Worm (Caenorhabditis elegans) whole organism, L4 larva: ENCODE results near the gene fipr-5.

ENCODE experiments used
- F10B5.3 ChIP-seq: sonication (generic microtip); optimal IDR thresholded peaks from 2 replicates; lab custom pipeline; 2016; ENCODE audit warnings: mild to moderate bottlenecking, missing genetic modification characterization, missing compliant biosample characterization
- R02D3.7 ChIP-seq: fragments of 150-350 bp; sonication (generic microtip); optimal IDR thresholded peaks from 3 replicates; lab custom pipeline; 2014; ENCODE audit warnings: missing biosample characterization, missing genetic modification characterization
- ZK546.5 ChIP-seq, 2 experiments: sonication (generic microtip); optimal IDR thresholded peaks; 2 replicates each; lab custom pipeline; 2017; ENCODE audit warnings: missing biosample characterization in 2 of 2, missing genetic modification characterization in 2 of 2
- ceh-82 ChIP-seq: sonication (generic microtip); optimal IDR thresholded peaks from 2 replicates; lab custom pipeline; 2017; ENCODE audit warnings: missing biosample characterization, missing genetic modification characterization
- gei-8 ChIP-seq: fragments of 200-800 bp; sonication (Bioruptor generic); optimal IDR thresholded peaks from 2 replicates; lab custom pipeline; 2018; ENCODE audit warnings: mild to moderate bottlenecking, missing genetic modification characterization, missing compliant biosample characterization
- hif-1 ChIP-seq, 2 experiments: sonication (generic microtip); optimal IDR thresholded peaks; 2 replicates each; lab custom pipeline; 2016 to 2017; ENCODE audit warnings: missing compliant biosample characterization in 2 of 2, missing genetic modification characterization in 2 of 2, missing genetic modification reagents in 2 of 2, missing genotype in 2 of 2, mild to moderate bottlenecking in 1 of 2
- lsy-2 ChIP-seq, 2 experiments: fragments of 150-350 bp in 1 of 2; sonication (generic microtip) in 1 of 2; optimal IDR thresholded peaks; 2 replicates each; lab custom pipeline; 2014 to 2017; ENCODE audit warnings: missing biosample characterization in 2 of 2, missing genetic modification characterization in 2 of 2
- nhr-76 ChIP-seq: fragments of 150-350 bp; optimal IDR thresholded peaks from 2 replicates; lab custom pipeline; 2014; ENCODE audit warnings: missing biosample characterization, missing genetic modification characterization
- skn-1 ChIP-seq: fragments of 150-350 bp; optimal IDR thresholded peaks from 2 replicates; lab custom pipeline; 2014; ENCODE audit warnings: missing biosample characterization, missing genetic modification characterization
- snpc-4 ChIP-seq: fragments of 150-350 bp; optimal IDR thresholded peaks from 2 replicates; lab custom pipeline; 2014; ENCODE audit warnings: missing biosample characterization, missing genetic modification characterization
- ztf-11 ChIP-seq: fragments of 150-350 bp; optimal IDR thresholded peaks from 2 replicates; lab custom pipeline; 2014; ENCODE audit warnings: missing biosample characterization, missing genetic modification characterization

DNA sequence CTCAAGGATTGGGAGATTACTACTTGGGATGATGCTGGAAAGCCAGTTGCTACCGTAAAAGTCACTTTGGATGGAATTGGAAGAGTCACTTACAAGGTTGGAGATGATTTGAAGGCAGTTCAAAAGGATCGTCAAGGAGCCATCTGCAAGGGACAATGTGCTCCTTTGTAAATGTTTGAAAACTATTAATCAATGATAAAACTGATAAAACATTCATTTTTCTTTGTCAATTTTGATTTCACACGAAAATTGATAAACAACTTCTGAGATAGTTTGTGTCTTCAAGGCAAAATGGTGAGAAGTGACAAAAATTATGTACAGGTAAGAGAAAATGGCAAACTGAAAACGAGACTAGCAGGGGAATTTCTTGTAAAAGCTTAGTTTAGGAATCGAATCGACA lies 18.9 kb downstream of the fipr-5 start:
- no peak for TF ChIP-seq snpc-4 (tag; lab: Kevin White, UChicago)
- no peak for TF ChIP-seq hif-1 (tag; optimal IDR thresholded peaks at IDR 0.05; lab: Kevin White, UChicago)
- no peak for TF ChIP-seq lsy-2 (tag; optimal IDR thresholded peaks at IDR 0.05; lab: Kevin White, UChicago)
- TF ChIP-seq skn-1 (tag; lab: Kevin White, UChicago) = no peak
- no peak for TF ChIP-seq ztf-11 (tag; lab: Kevin White, UChicago)
- no peak for TF ChIP-seq nhr-76
- TF ChIP-seq F10B5.3 (tag; lab: Kevin White, UChicago) = no peak
- TF ChIP-seq ceh-82 (tag; lab: Kevin White, UChicago) = no peak
- no peak for TF ChIP-seq gei-8 (GFP tag; lab: Kevin White, UChicago)
- TF ChIP-seq R02D3.7 (tag; lab: Kevin White, UChicago) = no peak
- no peak for TF ChIP-seq ZK546.5 (tag; optimal IDR thresholded peaks at IDR 0.05; lab: Kevin White, UChicago)
